Worm (Caenorhabditis elegans) whole organism, L4 larva: ENCODE measurements around the gene B0303.14.

Experiments
- nhr-77 ChIP-seq: fragments of 150-350 bp; optimal IDR thresholded peaks from 2 replicates; lab custom pipeline; 2014; ENCODE audit warnings: missing biosample characterization, missing genetic modification characterization
- pha-4 ChIP-seq, 2 experiments: fragments of 150-350 bp in 1 of 2; fragments of 200-800 bp in 1 of 2; sonication (Bioruptor generic) in 1 of 2; IDR thresholded peaks in 1 of 2; optimal IDR thresholded peaks in 1 of 2; 2 replicates each; pipeline versions ENCODE4 v1.3.6 to Lab custom; 2014 to 2022; ENCODE audit warnings: missing genetic modification characterization in 2 of 2, missing genetic modification reagents in 2 of 2, missing biosample characterization in 1 of 2, missing compliant biosample characterization in 1 of 2
- pqm-1 ChIP-seq: sonication (generic microtip); optimal IDR thresholded peaks from 2 replicates; lab custom pipeline; 2017; ENCODE audit warnings: missing biosample characterization, missing genetic modification characterization
- snpc-4 ChIP-seq: fragments of 150-350 bp; optimal IDR thresholded peaks from 2 replicates; lab custom pipeline; 2014; ENCODE audit warnings: missing biosample characterization, missing genetic modification characterization

DNA sequence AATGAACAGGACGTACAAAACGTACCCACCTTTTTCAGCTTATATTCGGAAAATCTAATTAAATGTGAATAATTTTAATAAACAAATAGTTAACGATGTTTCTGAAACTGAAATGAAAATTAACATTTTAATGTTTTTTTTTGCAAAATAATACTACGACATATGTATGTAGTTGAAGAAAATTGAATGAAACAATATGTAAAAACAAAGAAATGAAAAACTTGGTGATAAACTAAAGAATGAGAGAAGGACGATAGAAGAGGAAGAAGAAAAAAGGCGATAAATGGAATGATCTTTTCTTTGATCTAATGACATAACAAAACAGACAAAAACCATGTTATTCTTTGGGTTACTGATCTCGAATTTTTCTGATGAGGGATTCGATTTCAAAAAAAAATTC, 5.7 kb downstream of the B0303.14 start, which contains the start of gene B0303.11:
- TF ChIP-seq pha-4 (GFP tag; IDR thresholded peaks at IDR 0.05; lab: Robert Waterston, UW) (no peak), pha-4 (tag; optimal IDR thresholded peaks at IDR 0.05; lab: Kevin White, UChicago) (no peak), snpc-4 (tag; lab: Kevin White, UChicago) (no peak), nhr-77 (tag; lab: Kevin White, UChicago) (no peak), pqm-1 (tag; lab: Kevin White, UChicago) (no peak)
